Fruit fly (Drosophila melanogaster): ENCODE measurements around the gene Ciz1.

DNA sequence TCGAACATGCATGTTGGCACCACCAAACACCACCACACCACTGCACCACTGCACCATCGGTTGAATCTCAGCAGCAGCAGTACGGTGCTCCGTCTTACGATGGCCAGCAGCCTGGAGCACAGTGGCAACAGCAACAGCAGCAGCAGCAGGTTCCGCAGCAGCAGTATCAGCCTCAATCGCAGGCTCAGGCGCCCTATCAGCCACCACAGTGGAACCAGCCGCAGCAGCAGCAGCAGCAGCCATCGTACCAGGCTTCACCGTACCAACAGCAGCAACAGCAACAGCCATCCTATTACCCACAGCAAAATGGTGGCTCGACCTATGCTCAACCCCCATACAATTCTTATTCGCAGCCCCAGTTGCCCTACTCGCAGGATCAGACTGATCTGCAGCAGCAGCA, 32.3 kb upstream of the Ciz1 start:
- no peak for TF ChIP-seq h (optimal IDR thresholded peaks at IDR 0.05)
- TF ChIP-seq ttk (optimal IDR thresholded peaks at IDR 0.05), result no peak
- TF ChIP-seq psq (optimal IDR thresholded peaks at IDR 0.05), result no peak
- TF ChIP-seq Myc (optimal IDR thresholded peaks at IDR 0.05), result no peak
